Worm (Caenorhabditis elegans): ENCODE measurements around the gene ZK262.8.
"Not testable (repeated sequence)": the region's sequence is repeated elsewhere in the genome, so short reads cannot be mapped to it uniquely, and the experiment has no call there.

The ZK262.8 gene

DNA sequence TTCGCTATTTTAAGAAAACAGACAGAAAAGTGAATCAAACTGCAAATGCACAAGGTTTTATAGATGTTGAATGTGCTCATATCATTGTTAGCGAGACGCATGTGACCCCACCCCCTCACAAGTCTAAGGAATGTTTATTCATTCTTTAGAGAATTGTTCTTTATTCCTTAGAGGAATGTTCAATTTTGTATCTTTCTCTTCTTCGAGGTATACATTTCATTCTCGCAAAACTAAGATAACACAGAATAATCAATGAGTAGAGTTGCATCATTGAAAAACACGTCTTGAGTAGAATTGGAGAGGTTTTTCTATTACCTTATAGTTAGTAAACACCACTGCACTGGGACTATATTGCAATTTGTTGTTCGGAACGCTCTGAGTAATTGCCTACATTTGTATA is 3.2 kb upstream of the ZK262.8 start, which contains the start of gene ZK262.20:
TSS of gene ZK262.20 (minus strand) at position 101 of the 400 bp plus-strand sequence.
- TF ChIP-seq unc-62 (GFP tag; optimal IDR thresholded peaks at IDR 0.05): no peak

DNA sequence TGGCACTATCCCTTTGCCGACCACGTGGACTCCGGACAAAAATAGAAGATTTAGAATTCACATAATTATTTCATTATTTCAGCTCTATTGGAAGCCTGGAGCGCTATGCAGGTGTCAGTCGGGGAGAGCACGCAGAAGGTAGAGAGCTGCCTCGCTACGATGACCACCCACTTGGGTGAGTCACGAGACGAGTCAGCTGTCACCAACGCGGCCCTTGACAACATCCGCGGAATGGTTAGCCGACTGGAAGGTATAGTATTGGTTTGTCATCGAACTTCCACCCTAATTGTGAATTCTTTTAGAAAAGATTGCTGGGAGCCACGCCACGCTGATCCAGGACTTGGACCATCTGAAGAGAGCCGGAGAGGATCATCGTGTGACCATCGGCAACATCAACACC is 1.3 kb downstream of the ZK262.8 start, which contains the start of gene ZK262.9:
TSS of gene ZK262.9 (plus strand) at position 301 of the 400 bp plus-strand sequence.
- TF ChIP-seq unc-62 (GFP tag; optimal IDR thresholded peaks at IDR 0.05): not testable (repeated sequence)

DNA sequence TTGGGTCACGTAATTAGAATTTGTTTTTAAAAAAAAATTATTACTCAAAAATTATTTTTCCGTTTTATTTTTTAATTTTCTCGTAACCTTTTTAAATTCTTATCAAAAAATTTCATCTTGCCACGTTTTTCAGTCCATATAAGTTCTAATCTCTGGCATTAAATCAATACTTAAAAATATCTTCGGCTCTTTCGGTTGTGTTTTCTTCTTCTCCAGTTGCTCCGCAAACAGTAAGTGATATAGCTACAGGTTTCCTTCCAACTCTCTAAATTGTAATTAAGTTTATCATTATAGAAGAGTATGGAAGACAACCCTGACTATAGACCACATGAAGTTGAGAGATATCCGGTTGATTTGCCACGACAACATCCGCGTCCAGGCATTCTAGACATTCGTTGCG is 5.9 kb downstream of the ZK262.8 start, which contains the start of gene ZK228.1:
TSS of gene ZK228.1 (plus strand) at position 301 of the 400 bp plus-strand sequence.
- TF ChIP-seq unc-62 (GFP tag; optimal IDR thresholded peaks at IDR 0.05): no peak

DNA sequence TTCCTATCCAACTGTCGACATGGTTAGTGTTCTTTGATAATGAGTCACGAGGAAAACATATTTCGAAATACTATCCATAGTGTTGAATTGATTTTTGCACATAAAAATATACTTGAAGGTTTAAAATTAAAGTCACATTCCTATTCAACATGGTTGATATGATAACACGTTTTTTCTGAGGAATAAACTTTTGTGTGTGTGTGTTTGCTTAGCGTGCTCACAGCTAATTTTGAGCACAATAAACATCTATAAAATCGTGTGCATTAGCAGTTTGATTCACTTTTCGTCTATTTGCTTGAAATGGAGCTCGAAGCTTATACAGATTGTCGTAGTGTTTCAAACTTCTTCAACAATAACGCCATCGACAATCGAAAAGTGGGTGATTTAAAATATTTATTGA is 18.4 kb downstream of the ZK262.8 start, which contains the start of gene ZK228.10:
TSS of gene ZK228.10 (plus strand) at position 301 of the 400 bp plus-strand sequence.
- TF ChIP-seq unc-62 (GFP tag; optimal IDR thresholded peaks at IDR 0.05): no peak

DNA sequence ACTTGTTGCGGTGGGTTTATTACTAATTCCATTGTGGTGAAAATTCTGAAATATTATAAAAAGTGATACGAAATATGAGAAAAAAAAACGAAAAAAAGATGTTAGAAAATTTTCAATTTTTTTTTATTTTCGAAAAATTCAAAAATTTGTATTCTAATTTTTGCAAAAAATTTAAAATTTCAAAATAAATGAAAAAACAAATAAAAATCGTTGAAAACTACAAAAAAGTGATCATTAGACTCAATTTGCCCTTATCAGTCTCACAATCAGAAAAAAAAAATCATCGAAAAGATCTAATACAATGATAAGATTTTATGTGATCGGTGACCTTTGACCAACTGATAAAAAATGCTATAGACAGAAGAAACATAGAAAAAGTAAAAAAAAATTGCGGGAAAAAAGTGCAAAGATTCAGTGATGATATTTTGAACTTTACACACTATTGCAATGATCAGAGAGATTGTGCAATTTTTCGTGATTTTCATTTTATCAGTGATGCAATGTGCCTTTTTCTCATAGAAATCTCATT is 23.1 kb downstream of the ZK262.8 start, which contains the start of gene ZK228.3:
TSS of gene ZK228.3 (minus strand) at position 51 of the 529 bp plus-strand sequence.
- no peak for TF ChIP-seq unc-62 (GFP tag; optimal IDR thresholded peaks at IDR 0.05)

DNA sequence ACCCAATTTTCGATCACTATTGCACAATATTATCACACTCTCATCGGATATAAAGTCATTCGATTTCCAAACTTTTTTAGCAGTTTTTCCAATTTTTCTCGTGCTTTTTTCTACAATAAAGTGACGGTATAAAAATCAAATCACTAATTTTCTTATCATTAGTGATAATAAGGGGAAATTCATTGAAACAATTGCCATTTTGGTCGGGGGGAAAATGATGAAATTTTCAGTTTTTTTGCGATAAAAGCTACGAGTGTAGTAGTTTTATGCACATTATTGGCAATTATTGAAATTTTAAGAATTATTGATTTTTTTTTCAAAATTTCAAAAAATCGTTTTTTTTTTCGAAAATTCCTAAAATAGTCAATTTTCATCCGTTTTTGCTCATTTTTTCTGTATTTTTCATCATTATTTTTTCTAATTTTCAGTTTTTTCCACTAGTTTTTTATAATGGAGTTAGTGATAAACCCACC is 24.2 kb downstream of the ZK262.8 start, which contains the start of gene ZK228.4:
TSS of gene ZK228.4 (plus strand) at position 423 of the 473 bp plus-strand sequence.
- no peak for TF ChIP-seq unc-62 (GFP tag; optimal IDR thresholded peaks at IDR 0.05)

DNA sequence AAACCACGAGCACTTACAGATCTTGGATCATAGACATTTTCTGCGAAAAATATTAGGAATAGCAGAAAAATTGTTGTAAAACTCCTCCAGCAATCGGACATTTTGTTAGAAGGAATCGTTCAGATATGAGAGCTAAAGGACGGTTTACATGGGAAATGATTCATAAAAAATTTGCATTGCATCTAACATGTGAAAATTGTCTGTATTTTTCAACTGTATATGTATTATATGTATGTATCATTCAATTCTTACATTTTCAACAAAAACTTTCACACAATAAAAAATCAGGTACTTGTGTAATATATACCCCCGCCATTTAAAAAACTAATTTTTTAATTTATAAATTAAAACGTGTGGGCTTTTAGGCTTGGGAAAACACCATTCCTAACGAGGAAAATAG is 29.9 kb downstream of the ZK262.8 start, which contains the start of gene ZK228.13:
TSS of gene ZK228.13 (minus strand) at position 101 of the 400 bp plus-strand sequence.
- no peak for TF ChIP-seq unc-62 (GFP tag; optimal IDR thresholded peaks at IDR 0.05)

DNA sequence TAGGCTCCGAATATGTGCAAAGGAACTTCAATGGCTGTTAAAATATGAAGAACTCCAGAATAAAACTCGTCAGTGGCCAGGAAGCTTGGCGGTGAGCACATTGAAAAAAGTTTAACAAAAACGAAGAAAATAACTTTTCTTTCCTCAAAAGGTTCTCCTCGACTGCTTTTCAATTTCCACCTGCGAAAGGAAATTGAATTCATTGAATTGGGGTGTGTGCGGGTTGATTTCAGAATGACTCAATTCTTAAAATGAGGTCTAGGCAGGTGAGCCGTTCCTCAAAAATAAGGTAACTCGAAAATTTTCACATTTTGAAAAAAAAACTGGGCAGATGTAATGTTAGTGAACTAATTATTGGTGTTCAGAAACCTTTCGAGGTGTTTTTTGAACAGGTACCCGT is 35.2 kb downstream of the ZK262.8 start, which contains the start of gene srh-182:
TSS of gene srh-182 (minus strand) at position 101 of the 400 bp plus-strand sequence.
- TF ChIP-seq unc-62 (GFP tag; optimal IDR thresholded peaks at IDR 0.05): no peak

DNA sequence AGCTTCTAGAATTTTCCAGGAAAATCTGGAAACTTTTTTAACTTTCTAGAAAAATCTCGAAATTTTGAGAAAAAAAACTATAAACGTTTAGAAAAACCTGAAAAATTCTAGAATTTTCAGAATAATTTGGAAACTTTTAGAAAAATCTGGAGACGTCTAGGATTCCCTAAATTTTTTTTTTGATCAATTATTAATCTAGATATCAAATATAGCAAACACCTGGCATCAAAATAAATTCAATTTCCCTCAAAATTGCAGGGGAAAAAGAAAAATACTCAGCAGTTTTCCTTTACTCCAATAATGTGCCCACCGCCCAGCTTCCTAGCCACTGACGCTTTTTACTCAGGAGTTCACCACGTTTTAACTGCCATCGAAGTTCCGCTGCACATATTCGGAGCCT is 36.0 kb downstream of the ZK262.8 start, which contains the start of gene srh-181:
TSS of gene srh-181 (plus strand) at position 301 of the 400 bp plus-strand sequence.
- TF ChIP-seq unc-62 (GFP tag; optimal IDR thresholded peaks at IDR 0.05): no peak

DNA sequence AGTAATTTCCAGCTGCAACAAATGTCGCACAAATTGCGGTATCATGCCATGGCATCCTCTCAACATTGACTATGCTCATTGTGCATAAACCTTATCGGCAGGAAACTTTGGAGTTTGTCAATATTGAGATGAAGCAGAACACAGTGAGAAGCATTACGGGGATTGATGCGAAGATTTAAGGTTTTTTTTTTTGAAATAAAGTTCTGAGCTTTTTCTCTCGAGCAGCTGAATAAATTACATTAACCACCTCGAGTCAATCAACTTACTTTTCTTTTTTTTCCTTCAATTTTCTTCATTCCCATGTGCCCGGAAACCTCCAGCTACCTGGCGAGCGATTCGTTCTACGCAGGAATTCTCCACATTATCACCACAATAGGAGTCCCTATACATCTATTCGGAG is 37.9 kb downstream of the ZK262.8 start, which contains the start of gene srh-179:
TSS of gene srh-179 (plus strand) at position 301 of the 400 bp plus-strand sequence.
- TF ChIP-seq unc-62 (GFP tag; optimal IDR thresholded peaks at IDR 0.05): no peak

DNA sequence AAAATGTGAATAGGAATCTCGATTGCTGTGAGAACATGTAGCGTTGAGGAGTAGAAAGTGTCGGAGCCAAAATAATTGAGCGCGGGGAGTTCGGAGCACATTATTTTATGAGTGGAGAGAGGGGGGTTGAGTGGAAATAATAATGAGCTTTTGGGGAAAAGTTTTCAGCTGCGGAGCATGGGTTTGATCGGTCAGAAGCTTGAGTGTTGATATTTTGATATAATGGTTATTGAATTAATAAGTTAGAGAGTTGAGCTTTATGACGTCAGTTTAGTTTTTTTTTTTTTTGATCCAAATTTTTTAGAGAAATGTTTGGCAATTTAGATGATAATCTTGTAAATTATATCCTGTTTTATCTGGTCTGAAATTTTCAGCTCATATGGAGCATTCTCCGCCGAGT is 42.0 kb downstream of the ZK262.8 start, which contains the start of gene srh-178:
TSS of gene srh-178 (minus strand) at position 101 of the 400 bp plus-strand sequence.
- no peak for TF ChIP-seq unc-62 (GFP tag; optimal IDR thresholded peaks at IDR 0.05)

DNA sequence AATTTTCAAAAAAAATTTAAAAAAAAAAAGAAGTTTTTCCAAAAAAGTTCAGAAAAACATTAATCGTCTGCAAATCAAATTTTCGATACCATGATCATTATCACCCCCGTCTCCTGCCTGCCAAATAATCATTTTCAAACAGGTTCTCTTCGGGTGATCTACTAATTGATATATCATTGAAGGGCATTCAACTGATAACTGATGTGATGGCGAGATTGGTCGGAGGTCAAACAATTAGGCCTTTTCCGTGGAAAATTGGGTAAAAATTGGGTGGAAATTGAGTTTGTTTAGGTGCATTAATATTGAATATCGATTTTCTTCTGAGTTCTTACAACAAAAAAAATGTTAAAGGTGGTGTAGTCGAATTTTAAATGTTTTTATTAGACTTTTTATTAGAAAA is 49.0 kb downstream of the ZK262.8 start, which contains the start of gene Y51A2D.18:
TSS of gene Y51A2D.18 (minus strand) at position 101 of the 400 bp plus-strand sequence.
- TF ChIP-seq unc-62 (GFP tag; optimal IDR thresholded peaks at IDR 0.05): no peak

All from whole organism, dauer.